Fruit fly (Drosophila melanogaster): ENCODE data around the gene Ir76a.

Gene Ir76a

dm6 chr3L:19790929-19791687 is 8.0 kb upstream of the Ir76a start (continued):
- TF ChIP-seq crp (GFP tag; optimal IDR thresholded peaks at IDR 0.05) (peak in 1 of 2 experiments; percentile 17), CG17361 (GFP tag; IDR thresholded peaks at IDR 0.05) (peak; percentile 83), fd3F (GFP tag; optimal IDR thresholded peaks at IDR 0.05) (peak; percentile 49), CG7357 (GFP tag; IDR thresholded peaks at IDR 0.05) (peak; percentile 51; the same call in 2 of the 3 replicates), CG1529 (GFP tag; optimal IDR thresholded peaks at IDR 0.05) (no peak), cad (GFP tag; optimal IDR thresholded peaks at IDR 0.05) (no peak), CG17912 (GFP tag; optimal IDR thresholded peaks at IDR 0.05) (no peak), pita (GFP tag; optimal IDR thresholded peaks at IDR 0.05) (no peak), Sry-δ (GFP tag; optimal IDR thresholded peaks at IDR 0.05) (peak; percentile 34), CG10274 (GFP tag; optimal IDR thresholded peaks at IDR 0.05) (peak; percentile 32), CG8089 (GFP tag; optimal IDR thresholded peaks at IDR 0.05) (no peak), psq (GFP tag; optimal IDR thresholded peaks at IDR 0.05) (peak; percentile 2), ash1 (GFP tag; optimal IDR thresholded peaks at IDR 0.05) (no peak), Sin3A (optimal IDR thresholded peaks at IDR 0.05) (no peak), chif (GFP tag; optimal IDR thresholded peaks at IDR 0.05) (peak; percentile 52 to 68), crol (GFP tag; IDR thresholded peaks at IDR 0.05) (no peak), CG3838 (GFP tag; optimal IDR thresholded peaks at IDR 0.05) (peak; percentile 19), CG13424 (tag; optimal IDR thresholded peaks at IDR 0.05) (peak; percentile 68), CG10431 (GFP tag; optimal IDR thresholded peaks at IDR 0.05) (no peak), hbn (GFP tag; IDR thresholded peaks at IDR 0.05; ENCODE audit: partially characterized antibody) (no peak), stc (GFP tag; IDR thresholded peaks at IDR 0.05) (peak; percentile 25; the same call in 1 of the 2 replicates), CG12219 (GFP tag; optimal IDR thresholded peaks at IDR 0.05) (no peak), CG12155 (GFP tag; optimal IDR thresholded peaks at IDR 0.05) (peak; percentile 64), CG30431 (GFP tag; optimal IDR thresholded peaks at IDR 0.05) (peak; percentile 47), usp (GFP tag; optimal IDR thresholded peaks at IDR 0.05) (no peak), bcd (GFP tag; optimal IDR thresholded peaks at IDR 0.05) (peak; percentile 79), CG34422 (GFP tag; IDR thresholded peaks at IDR 0.05) (peak; percentile 54; the same call in 1 of the 3 replicates), fu2 (GFP tag; optimal IDR thresholded peaks at IDR 0.05) (peak; percentile 58), Eip74EF (GFP tag; optimal IDR thresholded peaks at IDR 0.05) (no peak), CG1792 (GFP tag; optimal IDR thresholded peaks at IDR 0.05) (peak; percentile 53), kah (GFP tag; optimal IDR thresholded peaks at IDR 0.05) (peak; percentile 98), CG7556 (GFP tag; optimal IDR thresholded peaks at IDR 0.05) (peak; percentile 77), abd-A (tag; optimal IDR thresholded peaks at IDR 0.05) (peak; percentile 14), HLH3B (GFP tag; IDR thresholded peaks at IDR 0.05) (0 out of 2 replicates have a peak, but pooled peaks have one; percentile 16), CG17385 (GFP tag; optimal IDR thresholded peaks at IDR 0.05) (peak; percentile 48), repo (GFP tag; optimal IDR thresholded peaks at IDR 0.05) (no peak), Atf3 (GFP tag; optimal IDR thresholded peaks at IDR 0.05) (peak; percentile 54), CG2116 (GFP tag; optimal IDR thresholded peaks at IDR 0.05) (peak; percentile 14), Gug (GFP tag; IDR thresholded peaks at IDR 0.05) (peak; percentile 35; the same call in 1 of the 4 replicates), CG43689 (GFP tag; IDR thresholded peaks at IDR 0.05) (no peak), gce (GFP tag; IDR thresholded peaks at IDR 0.05) (no peak), CG4617 (GFP tag; optimal IDR thresholded peaks at IDR 0.05; ENCODE audit: borderline replicate concordance) (peak; percentile 15), fd64A (GFP tag; optimal IDR thresholded peaks at IDR 0.05) (peak; percentile 55), Neu2 (GFP tag; optimal IDR thresholded peaks at IDR 0.05; ENCODE audit: borderline replicate concordance) (no peak), BEAF-32 (GFP tag; optimal IDR thresholded peaks at IDR 0.05) (peak; percentile 12), CG2199 (GFP tag; IDR thresholded peaks at IDR 0.05) (peak; percentile 56), sr (GFP tag; IDR thresholded peaks at IDR 0.05) (no peak), row (GFP tag; IDR thresholded peaks at IDR 0.05) (peak; percentile 95), CG10321 (GFP tag; IDR thresholded peaks at IDR 0.05) (no peak), CG2129 (GFP tag; IDR thresholded peaks at IDR 0.05; ENCODE audit: partially characterized antibody) (no peak)
